Worm (Caenorhabditis elegans): ENCODE data around the gene Y42G9A.3.

The Y42G9A.3 gene

DNA sequence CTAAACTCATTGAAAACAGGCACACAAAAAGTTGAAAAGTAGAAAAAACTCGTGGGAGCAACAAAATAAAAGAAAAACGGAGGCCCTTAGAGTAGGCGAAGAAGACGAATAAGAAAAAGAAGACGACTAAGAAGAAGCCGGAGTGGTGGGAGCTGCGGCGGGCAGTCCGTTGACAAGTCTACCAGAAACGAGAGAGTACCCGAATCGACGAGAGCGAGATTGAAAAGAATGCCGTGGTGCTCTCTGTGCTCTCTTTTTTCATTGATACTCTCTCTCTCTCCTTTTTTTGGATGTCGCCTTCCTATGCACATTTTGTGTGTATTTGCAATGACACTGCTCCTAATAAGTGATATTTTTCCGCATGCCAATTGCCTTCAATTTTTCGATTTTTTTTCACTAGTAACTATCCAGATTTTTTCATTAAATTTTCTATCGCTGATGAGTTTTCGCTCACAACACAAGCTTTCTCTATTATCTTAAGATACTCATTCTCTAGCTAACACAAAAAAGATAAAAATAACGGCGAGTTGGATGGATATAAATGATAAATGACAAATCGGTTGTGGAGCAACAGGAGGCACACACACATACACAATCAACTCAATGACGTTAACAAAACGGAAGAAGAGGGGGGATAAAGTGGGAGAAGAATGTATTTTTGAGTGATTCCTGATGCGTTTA lies 6.0 kb upstream of the Y42G9A.3 start:
- TF ChIP-seq tbx-11 (GFP tag; IDR thresholded peaks at IDR 0.05) (no peak), ceh-36 (tag; optimal IDR thresholded peaks at IDR 0.05) (no peak), sea-1 (GFP tag; conservative IDR thresholded peaks at IDR 0.05) (no peak), B0310.2 (tag; optimal IDR thresholded peaks at IDR 0.05) (no peak)

DNA sequence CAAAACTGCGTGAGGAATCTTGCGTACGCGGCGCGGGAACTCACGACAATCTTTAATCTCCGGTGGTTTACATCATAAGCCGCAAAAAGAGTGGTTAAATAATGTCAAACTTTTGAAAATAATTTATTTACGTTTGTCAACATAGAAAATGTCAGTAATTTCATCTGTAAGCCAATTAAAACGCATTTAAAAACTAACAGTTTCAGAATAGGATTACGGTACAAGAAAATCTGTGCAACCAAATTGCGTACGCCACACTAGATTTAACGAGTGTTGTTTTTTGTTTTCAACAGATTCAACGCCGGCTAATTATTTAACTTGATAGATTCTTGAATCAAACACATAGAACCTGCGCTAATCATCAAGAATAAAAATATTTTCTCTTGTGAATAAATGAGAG lies 5.2 kb upstream of the Y42G9A.3 start:
- no peak for TF ChIP-seq hnd-1 (tag; optimal IDR thresholded peaks at IDR 0.05)
- no peak for TF ChIP-seq tbx-37 (GFP tag; conservative IDR thresholded peaks at IDR 0.05)
- TF ChIP-seq B0310.2 (tag; optimal IDR thresholded peaks at IDR 0.05), result no peak
- no peak for TF ChIP-seq aly-1 (tag; optimal IDR thresholded peaks at IDR 0.05)
- TF ChIP-seq hmg-4 (GFP tag; optimal IDR thresholded peaks at IDR 0.05), result no peak
- no peak for TF ChIP-seq hmbx-1 (tag; optimal IDR thresholded peaks at IDR 0.05)
- TF ChIP-seq ets-7 (tag; optimal IDR thresholded peaks at IDR 0.05), result no peak
- TF ChIP-seq flt-1 (GFP tag; IDR thresholded peaks at IDR 0.05), result no peak
- no peak for TF ChIP-seq scrt-1 (GFP tag; IDR thresholded peaks at IDR 0.05)
- TF ChIP-seq ceh-36 (tag; optimal IDR thresholded peaks at IDR 0.05), result no peak
- TF ChIP-seq tra-4 (tag; optimal IDR thresholded peaks at IDR 0.05), result no peak
- TF ChIP-seq ama-1 (optimal IDR thresholded peaks at IDR 0.05), result no peak
- no peak for TF ChIP-seq tbx-11 (GFP tag; IDR thresholded peaks at IDR 0.05)
- no peak for TF ChIP-seq pes-1 (GFP tag; IDR thresholded peaks at IDR 0.05)
- TF ChIP-seq sea-1 (GFP tag; conservative IDR thresholded peaks at IDR 0.05), result no peak
- TF ChIP-seq F13C5.2 (tag; optimal IDR thresholded peaks at IDR 0.05), result no peak

DNA sequence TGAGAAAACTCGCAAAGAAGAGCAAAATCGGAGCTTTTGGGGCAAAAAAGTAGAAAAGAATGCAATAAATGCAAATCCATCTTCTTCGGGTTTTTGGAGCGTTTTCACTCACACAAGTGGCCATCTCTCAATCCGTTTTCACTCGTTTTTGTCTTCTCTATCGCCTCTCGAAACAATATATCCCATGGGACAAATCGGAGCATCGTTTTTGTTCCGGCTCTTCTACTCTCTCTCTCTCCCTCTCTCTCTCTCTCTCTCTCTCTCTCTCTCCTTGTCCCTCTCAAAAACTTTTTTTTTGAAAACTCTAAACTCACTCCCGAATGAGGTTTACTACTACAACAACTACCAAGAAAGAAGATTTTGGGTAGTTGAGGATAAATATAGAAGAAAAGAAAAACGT lies 4.5 kb upstream of the Y42G9A.3 start:
- no peak for TF ChIP-seq pes-1 (GFP tag; IDR thresholded peaks at IDR 0.05)
- peak; percentile 17 for TF ChIP-seq F13C5.2 (tag; optimal IDR thresholded peaks at IDR 0.05)

DNA sequence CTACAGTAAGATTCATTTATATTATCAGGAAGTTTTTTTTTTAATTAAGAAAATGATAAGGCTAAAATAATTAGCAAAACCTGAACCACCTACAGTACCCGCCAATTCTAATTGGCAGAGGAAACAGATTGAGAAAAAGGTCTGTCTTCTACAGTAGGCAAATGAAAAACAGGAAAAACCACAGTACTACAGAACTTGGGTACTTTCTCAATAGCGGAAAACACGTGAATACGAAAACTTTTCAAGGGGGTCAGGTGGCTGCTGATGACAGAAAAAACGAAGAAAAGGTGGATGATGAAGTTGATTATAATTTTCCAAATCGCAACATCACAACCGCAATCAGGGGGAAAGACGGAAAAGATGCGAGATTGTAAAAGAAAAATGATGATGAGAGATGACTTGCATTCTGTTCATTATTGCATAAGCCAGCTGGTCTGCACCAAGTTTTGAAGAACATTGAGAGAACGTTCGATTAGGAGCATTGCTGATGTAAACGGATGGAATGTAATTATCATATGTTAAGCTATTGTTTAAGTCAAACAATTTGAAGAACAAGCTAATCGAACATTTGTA lies 1.6 kb upstream of the Y42G9A.3 start:
- no peak for TF ChIP-seq tbx-37 (GFP tag; conservative IDR thresholded peaks at IDR 0.05)
- TF ChIP-seq tra-4 (tag; optimal IDR thresholded peaks at IDR 0.05), result no peak
- no peak for TF ChIP-seq tbx-11 (GFP tag; IDR thresholded peaks at IDR 0.05)
- TF ChIP-seq B0310.2 (tag; optimal IDR thresholded peaks at IDR 0.05), result no peak
- TF ChIP-seq scrt-1 (GFP tag; IDR thresholded peaks at IDR 0.05), result no peak
- no peak for TF ChIP-seq hmbx-1 (tag; optimal IDR thresholded peaks at IDR 0.05)
- TF ChIP-seq F13C5.2 (tag; optimal IDR thresholded peaks at IDR 0.05), result no peak
- TF ChIP-seq hnd-1 (tag; optimal IDR thresholded peaks at IDR 0.05), result no peak

- TF ChIP-seq ceh-36 (tag; optimal IDR thresholded peaks at IDR 0.05) (no peak), ets-7 (tag; optimal IDR thresholded peaks at IDR 0.05) (no peak), scrt-1 (GFP tag; IDR thresholded peaks at IDR 0.05) (no peak), pes-1 (GFP tag; IDR thresholded peaks at IDR 0.05) (no peak)
Observed at ce11 chrIII:6145309-6145708, 749 bp upstream of the Y42G9A.3 start.

DNA sequence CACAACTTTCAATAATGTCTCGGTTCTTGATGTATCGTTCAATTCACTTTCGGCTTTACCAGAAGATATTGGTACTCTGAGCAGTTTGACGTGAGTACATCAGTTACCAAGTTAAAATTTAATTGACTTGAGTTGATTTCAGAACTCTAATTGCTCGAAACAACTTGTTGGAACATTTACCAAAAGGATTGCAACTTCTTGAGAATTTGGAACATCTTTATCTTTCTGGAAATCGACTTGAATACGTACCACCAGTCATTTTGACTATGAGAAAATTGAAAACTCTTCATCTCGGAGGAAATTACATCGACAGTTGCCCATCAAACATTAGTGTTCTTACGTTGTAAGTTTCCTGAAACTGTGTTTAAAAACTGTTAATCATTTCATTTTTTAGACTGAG lies 739 bp downstream of the Y42G9A.3 start:
- TF ChIP-seq ceh-36 (tag; optimal IDR thresholded peaks at IDR 0.05) (no peak), flt-1 (GFP tag; IDR thresholded peaks at IDR 0.05) (no peak), hnd-1 (tag; optimal IDR thresholded peaks at IDR 0.05) (no peak), F13C5.2 (tag; optimal IDR thresholded peaks at IDR 0.05) (no peak), ets-7 (tag; optimal IDR thresholded peaks at IDR 0.05) (no peak), aly-1 (tag; optimal IDR thresholded peaks at IDR 0.05) (no peak), hmg-4 (GFP tag; optimal IDR thresholded peaks at IDR 0.05) (no peak), tbx-37 (GFP tag; conservative IDR thresholded peaks at IDR 0.05) (no peak), ama-1 (optimal IDR thresholded peaks at IDR 0.05) (no peak), scrt-1 (GFP tag; IDR thresholded peaks at IDR 0.05) (no peak), pes-1 (GFP tag; IDR thresholded peaks at IDR 0.05) (no peak), hmbx-1 (tag; optimal IDR thresholded peaks at IDR 0.05) (no peak)

ce11 chrIII:6147903-6148302 lies 1.8 kb downstream of the Y42G9A.3 start, which contains the start of gene Y42G9A.2:
Gene Y42G9A.2, plus strand, starts transcription at chrIII:6148186.
- no peak for TF ChIP-seq sea-1 (GFP tag; conservative IDR thresholded peaks at IDR 0.05)
- TF ChIP-seq hmbx-1 (tag; optimal IDR thresholded peaks at IDR 0.05), result no peak

DNA sequence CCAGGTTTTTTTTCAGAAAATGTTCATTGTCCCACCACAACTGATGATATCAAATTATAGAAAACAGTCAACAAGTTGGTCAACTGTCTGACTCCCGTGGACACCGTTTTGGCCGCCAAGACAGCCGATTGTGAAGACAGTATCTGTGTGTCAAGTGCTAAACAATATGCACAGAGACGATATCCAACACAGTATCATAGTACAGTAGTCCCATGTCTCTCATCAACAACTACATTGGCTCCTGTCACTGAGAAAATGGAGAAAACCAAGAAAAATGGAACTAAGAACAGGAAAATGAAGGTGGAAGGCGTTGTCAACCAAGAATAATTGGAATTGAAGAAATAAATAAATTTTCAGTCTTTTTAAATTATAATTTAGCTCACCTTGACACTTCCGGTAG lies 2.6 kb downstream of the Y42G9A.3 start:
- no peak for TF ChIP-seq tra-4 (tag; optimal IDR thresholded peaks at IDR 0.05)

- no peak for TF ChIP-seq pes-1 (GFP tag; IDR thresholded peaks at IDR 0.05)
- no peak for TF ChIP-seq scrt-1 (GFP tag; IDR thresholded peaks at IDR 0.05)
- no peak for TF ChIP-seq aly-1 (tag; optimal IDR thresholded peaks at IDR 0.05)
- no peak for TF ChIP-seq hmg-4 (GFP tag; optimal IDR thresholded peaks at IDR 0.05)
- TF ChIP-seq sea-1 (GFP tag; conservative IDR thresholded peaks at IDR 0.05), result no peak
- TF ChIP-seq ceh-13 (GFP tag; optimal IDR thresholded peaks at IDR 0.05), result no peak
- TF ChIP-seq ama-1 (optimal IDR thresholded peaks at IDR 0.05), result no peak
- TF ChIP-seq tbx-37 (GFP tag; conservative IDR thresholded peaks at IDR 0.05), result no peak
- no peak for TF ChIP-seq B0310.2 (tag; optimal IDR thresholded peaks at IDR 0.05)
- TF ChIP-seq F13C5.2 (tag; optimal IDR thresholded peaks at IDR 0.05), result no peak
- no peak for TF ChIP-seq tbx-11 (GFP tag; IDR thresholded peaks at IDR 0.05)
- no peak for TF ChIP-seq flt-1 (GFP tag; IDR thresholded peaks at IDR 0.05)
- no peak for TF ChIP-seq ets-7 (tag; optimal IDR thresholded peaks at IDR 0.05)
- no peak for TF ChIP-seq tra-4 (tag; optimal IDR thresholded peaks at IDR 0.05)
- no peak for TF ChIP-seq hnd-1 (tag; optimal IDR thresholded peaks at IDR 0.05)
- TF ChIP-seq hmbx-1 (tag; optimal IDR thresholded peaks at IDR 0.05), result no peak
- no peak for TF ChIP-seq ceh-36 (tag; optimal IDR thresholded peaks at IDR 0.05)
Observed at ce11 chrIII:6149467-6150072, 3.5 kb downstream of the Y42G9A.3 start, which contains the start of the genes wht-7 and Y42G9A.1. Gene wht-7, minus strand, starts transcription at chrIII:6149597. Gene Y42G9A.1, plus strand, starts transcription at chrIII:6149961.
